Worm (Caenorhabditis elegans): ENCODE measurements around the gene Y66D12A.21.
A peak's percentile ranks its signal among the peaks of the same experiment; 100 is the strongest.

The Y66D12A.21 gene

ce11 chrIII:11535453-11535852, 30.4 kb upstream of the Y66D12A.21 start:
- TF ChIP-seq ceh-90 (tag; optimal IDR thresholded peaks at IDR 0.05) (no peak), dsc-1 (tag; optimal IDR thresholded peaks at IDR 0.05) (no peak), lin-39 (tag; optimal IDR thresholded peaks at IDR 0.05) (no peak), dpl-1 (GFP tag; optimal IDR thresholded peaks at IDR 0.05) (no peak), ets-5 (GFP tag; IDR thresholded peaks at IDR 0.05) (no peak), vab-15 (tag; optimal IDR thresholded peaks at IDR 0.05) (no peak), alr-1 (tag; optimal IDR thresholded peaks at IDR 0.05; ENCODE audit: borderline replicate concordance) (no peak), swsn-7 (tag; optimal IDR thresholded peaks at IDR 0.05) (no peak), fkh-8 (tag; optimal IDR thresholded peaks at IDR 0.05) (no peak), lin-14 (GFP tag; optimal IDR thresholded peaks at IDR 0.05) (no peak), snpc-4 (tag; optimal IDR thresholded peaks at IDR 0.05) (no peak), nhr-28 (tag; optimal IDR thresholded peaks at IDR 0.05) (no peak), lsy-2 (tag; optimal IDR thresholded peaks at IDR 0.05) (no peak), hlh-17 (GFP tag; optimal IDR thresholded peaks at IDR 0.05; ENCODE audit: borderline replicate concordance) (no peak), nhr-19 (GFP tag; conservative IDR thresholded peaks at IDR 0.05) (no peak), fos-1 (tag; optimal IDR thresholded peaks at IDR 0.05) (no peak), C34B4.2 (tag; optimal IDR thresholded peaks at IDR 0.05) (no peak), snu-23 (GFP tag; optimal IDR thresholded peaks at IDR 0.05) (no peak), skn-1 (tag; optimal IDR thresholded peaks at IDR 0.05) (no peak), nhr-47 (tag; optimal IDR thresholded peaks at IDR 0.05) (no peak)

DNA sequence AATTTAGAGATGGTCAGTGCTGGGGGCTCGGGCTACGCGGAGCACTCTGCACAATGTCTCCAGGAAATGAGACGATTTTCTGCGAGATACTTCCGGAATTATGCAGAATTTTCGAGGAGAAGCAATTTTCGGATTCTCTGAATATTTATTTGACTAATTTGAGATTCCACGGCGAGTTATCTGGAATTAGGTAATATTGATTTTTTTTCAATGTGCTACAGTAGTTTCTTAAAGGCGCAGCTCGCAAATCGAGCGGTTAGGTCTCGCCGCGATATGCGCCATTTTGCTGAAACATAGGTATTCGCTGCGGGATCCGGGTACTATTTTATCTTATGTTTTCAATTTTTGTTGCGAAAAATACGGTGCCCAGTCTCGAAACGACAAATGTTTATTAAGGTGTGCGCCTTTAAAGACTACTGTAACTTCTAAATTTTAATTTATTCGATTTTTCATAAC, 29.6 kb upstream of the Y66D12A.21 start, which contains the start of gene nrps-1:
TSS of gene nrps-1 (plus strand) at position 51 of the 456 bp plus-strand sequence.
- TF ChIP-seq F16B12.6 (tag; optimal IDR thresholded peaks at IDR 0.05), result no peak

DNA sequence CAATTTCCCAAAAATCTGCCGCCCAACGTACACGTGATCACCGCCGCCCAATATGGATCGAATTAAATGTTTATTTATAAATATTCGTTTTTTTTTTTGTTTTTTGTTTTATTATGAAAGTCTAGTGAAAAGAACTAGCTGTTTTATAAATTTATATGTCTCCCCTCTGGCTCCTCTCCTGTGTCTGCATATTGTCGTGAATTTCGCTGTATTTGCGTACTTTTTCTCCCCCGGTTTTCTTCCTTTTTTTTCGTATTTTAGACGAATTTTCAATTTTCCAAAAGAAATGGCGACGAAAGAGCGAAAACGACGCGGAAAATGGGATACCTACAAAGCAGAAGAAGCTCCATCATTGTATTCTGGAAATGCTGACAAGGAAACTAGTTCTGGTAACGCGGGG, 21.3 kb upstream of the Y66D12A.21 start, which contains the start of gene xpb-1:
TSS of gene xpb-1 (plus strand) at position 262 of the 400 bp plus-strand sequence.
- TF ChIP-seq nhr-12 (tag; optimal IDR thresholded peaks at IDR 0.05) (no peak), nhr-47 (tag; optimal IDR thresholded peaks at IDR 0.05) (no peak), F16B12.6 (tag; optimal IDR thresholded peaks at IDR 0.05) (peak; percentile 83), dsc-1 (tag; optimal IDR thresholded peaks at IDR 0.05) (peak; percentile 8), pag-3 (tag; optimal IDR thresholded peaks at IDR 0.05; ENCODE audit: borderline replicate concordance, insufficient read depth) (no peak), pqm-1 (tag; optimal IDR thresholded peaks at IDR 0.05) (no peak), lin-35 (GFP tag; optimal IDR thresholded peaks at IDR 0.05) (peak; percentile 36 to 58), efl-1 (optimal IDR thresholded peaks at IDR 0.05) (peak; percentile 32 to 59), efl-1 (GFP tag; optimal IDR thresholded peaks at IDR 0.05 in 1 of 2) (peak; percentile 65 to 94), C04F5.9 (tag; optimal IDR thresholded peaks at IDR 0.05) (peak; percentile 5), blmp-1 (tag; optimal IDR thresholded peaks at IDR 0.05) (peak; percentile 32), mab-9 (GFP tag; IDR thresholded peaks at IDR 0.05) (no peak), lin-13 (GFP tag; optimal IDR thresholded peaks at IDR 0.05) (no peak), irx-1 (tag; optimal IDR thresholded peaks at IDR 0.05) (peak; percentile 6), dpl-1 (GFP tag; optimal IDR thresholded peaks at IDR 0.05) (peak; percentile 21 to 60 (median 45)), hlh-4 (tag; optimal IDR thresholded peaks at IDR 0.05) (no peak), lsy-2 (tag; optimal IDR thresholded peaks at IDR 0.05) (peak; percentile 33 to 56), swsn-7 (tag; optimal IDR thresholded peaks at IDR 0.05) (no peak), egl-13 (tag; optimal IDR thresholded peaks at IDR 0.05) (no peak), nhr-84 (tag; optimal IDR thresholded peaks at IDR 0.05) (no peak), tbx-2 (tag; optimal IDR thresholded peaks at IDR 0.05) (peak; percentile 1), lin-39 (tag; optimal IDR thresholded peaks at IDR 0.05) (no peak), C16A3.4 (tag; optimal IDR thresholded peaks at IDR 0.05) (peak; percentile 8), tlp-1 (tag; optimal IDR thresholded peaks at IDR 0.05) (no peak), mep-1 (tag; optimal IDR thresholded peaks at IDR 0.05) (peak; percentile 39), aly-2 (tag; optimal IDR thresholded peaks at IDR 0.05) (no peak)

Measured in whole organism, L1 larva.